Worm (Caenorhabditis elegans): ENCODE data around the gene F49E2.2.
A peak's percentile ranks its signal among the peaks of the same experiment; 100 is the strongest.

Gene F49E2.2

DNA sequence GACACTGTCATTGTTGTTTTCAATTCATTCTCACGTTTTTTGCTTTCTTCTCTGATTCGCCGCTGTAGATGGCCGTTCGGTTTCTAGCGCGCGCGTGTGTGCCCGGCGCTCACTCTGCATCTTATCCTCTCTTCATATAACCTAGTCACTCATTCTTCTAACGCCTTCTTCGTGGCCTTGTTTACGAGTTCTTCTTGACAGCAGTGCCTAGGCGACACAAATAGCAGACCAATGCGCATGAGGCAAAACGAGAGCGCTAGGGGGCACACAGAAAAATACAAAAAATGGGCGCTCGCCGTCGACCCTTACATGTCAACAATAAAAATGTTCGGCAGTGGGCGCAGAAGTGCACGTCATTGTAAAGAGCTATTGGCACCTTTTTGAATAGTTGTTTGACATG lies 15.4 kb upstream of the F49E2.2 start (continued):
- TF ChIP-seq F44E2.7 (GFP tag; IDR thresholded peaks at IDR 0.05) = no peak
- TF ChIP-seq daf-19 (GFP tag; conservative IDR thresholded peaks at IDR 0.05) = no peak
- TF ChIP-seq ceh-62 (tag; optimal IDR thresholded peaks at IDR 0.05) = no peak
- no peak for TF ChIP-seq spr-1 (tag; optimal IDR thresholded peaks at IDR 0.05)
- no peak for TF ChIP-seq mdt-29 (GFP tag; IDR thresholded peaks at IDR 0.05)
- peak; percentile 92 for TF ChIP-seq aha-1 (tag)
- no peak for TF ChIP-seq lir-3 (tag; optimal IDR thresholded peaks at IDR 0.05)
- TF ChIP-seq nhr-111 (GFP tag; optimal IDR thresholded peaks at IDR 0.05) = no peak
- TF ChIP-seq ceh-20 (GFP tag; IDR thresholded peaks at IDR 0.05) = no peak
- peak; percentile 29 for TF ChIP-seq nhr-11 (tag; optimal IDR thresholded peaks at IDR 0.05)
- TF ChIP-seq vab-7 (GFP tag; IDR thresholded peaks at IDR 0.05) = 0 out of 2 replicates have a peak, but pooled peaks have one; percentile 17
- no peak for TF ChIP-seq nhr-77 (tag; optimal IDR thresholded peaks at IDR 0.05)
- TF ChIP-seq spr-3 (GFP tag; optimal IDR thresholded peaks at IDR 0.05) = no peak
- TF ChIP-seq gei-8 (GFP tag; optimal IDR thresholded peaks at IDR 0.05) = no peak
- TF ChIP-seq Y75B8A.6 (GFP tag; IDR thresholded peaks at IDR 0.05) = no peak
- TF ChIP-seq lin-15B (tag; optimal IDR thresholded peaks at IDR 0.05) = no peak
- TF ChIP-seq nhr-48 (tag; optimal IDR thresholded peaks at IDR 0.05) = no peak
- no peak for TF ChIP-seq snpc-4 (tag; optimal IDR thresholded peaks at IDR 0.05)
- TF ChIP-seq egl-43 (GFP tag; IDR thresholded peaks at IDR 0.05) = peak; percentile 77
- TF ChIP-seq snpc-1.2 (GFP tag; IDR thresholded peaks at IDR 0.05) = no peak
- no peak for TF ChIP-seq dmd-8 (GFP tag; IDR thresholded peaks at IDR 0.05)
- peak; percentile 77 for TF ChIP-seq dve-1 (tag; optimal IDR thresholded peaks at IDR 0.05; ENCODE audit: insufficient read depth)
- no peak for TF ChIP-seq madf-9 (GFP tag; conservative IDR thresholded peaks at IDR 0.05)
- no peak for TF ChIP-seq nhr-42 (GFP tag; IDR thresholded peaks at IDR 0.05)
- no peak; the same call in 1 of the 2 replicates for TF ChIP-seq lin-38 (GFP tag; IDR thresholded peaks at IDR 0.05)
- 0 out of 2 replicates have a peak, but pooled peaks have one; percentile 45 for TF ChIP-seq lin-1 (GFP tag; IDR thresholded peaks at IDR 0.05)
- TF ChIP-seq nhr-10 (tag; optimal IDR thresholded peaks at IDR 0.05) = no peak
- no peak for TF ChIP-seq ceh-82 (tag; optimal IDR thresholded peaks at IDR 0.05)
- TF ChIP-seq F10B5.3 (tag; optimal IDR thresholded peaks at IDR 0.05) = no peak
- TF ChIP-seq pqm-1 (tag; optimal IDR thresholded peaks at IDR 0.05) = no peak
- no peak for TF ChIP-seq unc-130 (GFP tag; optimal IDR thresholded peaks at IDR 0.05)
- peak; percentile 6 for TF ChIP-seq lin-13 (GFP tag; optimal IDR thresholded peaks at IDR 0.05)
- TF ChIP-seq nhr-237 (tag; optimal IDR thresholded peaks at IDR 0.05) = no peak
- no peak for TF ChIP-seq ztf-11 (tag; optimal IDR thresholded peaks at IDR 0.05)
- no peak for TF ChIP-seq unc-39 (tag; optimal IDR thresholded peaks at IDR 0.05)
- no peak for TF ChIP-seq zag-1 (tag; optimal IDR thresholded peaks at IDR 0.05)
- TF ChIP-seq sdz-12 (GFP tag; optimal IDR thresholded peaks at IDR 0.05) = no peak
- no peak for TF ChIP-seq lin-29 (GFP tag; IDR thresholded peaks at IDR 0.05)
- no peak for TF ChIP-seq lin-39 (tag; optimal IDR thresholded peaks at IDR 0.05)

DNA sequence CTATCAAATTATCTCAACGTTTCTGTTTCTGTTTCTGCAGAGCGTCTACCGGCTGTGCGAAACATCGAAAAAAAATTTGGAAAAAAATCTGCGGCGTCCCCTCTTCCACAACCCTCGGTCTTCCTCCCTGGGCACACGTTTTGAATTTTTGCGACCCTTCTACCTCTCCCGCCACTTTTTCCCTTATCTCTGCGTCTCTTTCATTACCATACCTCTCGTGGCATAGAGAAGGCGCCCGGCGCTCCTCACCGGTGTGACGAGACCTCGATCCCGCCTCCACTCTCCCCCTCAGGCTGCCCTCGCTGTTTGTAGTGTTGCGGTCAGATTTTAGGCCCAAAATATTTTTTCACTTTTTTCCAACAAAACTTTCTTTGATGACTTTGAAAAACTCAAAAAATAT lies 14.1 kb upstream of the F49E2.2 start:
- TF ChIP-seq nhr-42 (GFP tag; IDR thresholded peaks at IDR 0.05) = no peak
- TF ChIP-seq T20F7.1 (GFP tag; optimal IDR thresholded peaks at IDR 0.05) = no peak
- peak; percentile 44 for TF ChIP-seq dve-1 (tag; optimal IDR thresholded peaks at IDR 0.05; ENCODE audit: insufficient read depth)
- peak; percentile 46 for TF ChIP-seq mxl-3 (GFP tag; optimal IDR thresholded peaks at IDR 0.05)
- peak; percentile 35 for TF ChIP-seq dpl-1 (GFP tag; optimal IDR thresholded peaks at IDR 0.05)
- no peak for TF ChIP-seq snpc-4 (tag; optimal IDR thresholded peaks at IDR 0.05)
- TF ChIP-seq lsy-2 (tag; optimal IDR thresholded peaks at IDR 0.05) = peak in 1 of 2 experiments; percentile 27
- TF ChIP-seq hmg-1.1 (GFP tag; IDR thresholded peaks at IDR 0.05) = peak; percentile 55
- TF ChIP-seq ZK546.5 (tag; optimal IDR thresholded peaks at IDR 0.05) = no peak
- peak; percentile 64 for TF ChIP-seq mes-2 (tag; optimal IDR thresholded peaks at IDR 0.05; ENCODE audit: poor library complexity, severe bottlenecking)
- TF ChIP-seq rbr-2 (tag; optimal IDR thresholded peaks at IDR 0.05) = peak; percentile 32
- no peak for TF ChIP-seq zip-2 (tag; optimal IDR thresholded peaks at IDR 0.05)
- TF ChIP-seq egl-43 (GFP tag; IDR thresholded peaks at IDR 0.05) = peak; percentile 74
- TF ChIP-seq nhr-237 (tag; optimal IDR thresholded peaks at IDR 0.05) = no peak
- 0 out of 2 replicates have a peak, but pooled peaks have one; percentile 13 for TF ChIP-seq pha-4 (GFP tag; IDR thresholded peaks at IDR 0.05)
- TF ChIP-seq pha-4 (tag; optimal IDR thresholded peaks at IDR 0.05) = no peak
- peak; percentile 4 to 40 for TF ChIP-seq mdl-1 (tag; optimal IDR thresholded peaks at IDR 0.05)
- TF ChIP-seq hlh-30 (tag; optimal IDR thresholded peaks at IDR 0.05; ENCODE audit: insufficient read depth) = peak; percentile 81
- peak; percentile 79 for TF ChIP-seq set-16 (GFP tag; IDR thresholded peaks at IDR 0.05)
- peak; percentile 44; the same call in 1 of the 2 replicates for TF ChIP-seq dmd-6 (GFP tag; IDR thresholded peaks at IDR 0.05)
